Worm (Caenorhabditis elegans): Measurements from ENCODE around the gene lec-12.
"Not testable (repeated sequence)": the region's sequence is repeated elsewhere in the genome, so short reads cannot be mapped to it uniquely, and the experiment has no call there.

Gene lec-12

ce11 chrV:206814-207213, 2.6 kb downstream of the lec-12 start:
- TF ChIP-seq zip-8 (tag; optimal IDR thresholded peaks at IDR 0.05) (no peak), drap-1 (GFP tag; optimal IDR thresholded peaks at IDR 0.05) (no peak), lin-32 (GFP tag; optimal IDR thresholded peaks at IDR 0.05) (no peak)

ce11 chrV:211388-212168, 7.4 kb downstream of the lec-12 start:
- no peak for TF ChIP-seq drap-1 (GFP tag; optimal IDR thresholded peaks at IDR 0.05)
- TF ChIP-seq lin-32 (GFP tag; optimal IDR thresholded peaks at IDR 0.05), result no peak
- TF ChIP-seq unc-39 (tag; optimal IDR thresholded peaks at IDR 0.05), result no peak
- TF ChIP-seq nhr-76 (tag; optimal IDR thresholded peaks at IDR 0.05), result no peak
- TF ChIP-seq ceh-83 (GFP tag; optimal IDR thresholded peaks at IDR 0.05), result no peak
- no peak for TF ChIP-seq ztf-11 (tag; optimal IDR thresholded peaks at IDR 0.05)
- TF ChIP-seq ces-1 (GFP tag; optimal IDR thresholded peaks at IDR 0.05), result no peak
- no peak for TF ChIP-seq snpc-4 (tag; optimal IDR thresholded peaks at IDR 0.05)
- no peak for TF ChIP-seq M03D4.4 (tag; optimal IDR thresholded peaks at IDR 0.05)
- TF ChIP-seq lsy-2 (tag; optimal IDR thresholded peaks at IDR 0.05), result no peak
- TF ChIP-seq elt-1 (tag; optimal IDR thresholded peaks at IDR 0.05; ENCODE audit: borderline replicate concordance, insufficient read depth), result no peak
- no peak for TF ChIP-seq unc-62 (GFP tag; optimal IDR thresholded peaks at IDR 0.05)
- no peak for TF ChIP-seq ceh-43 (GFP tag; optimal IDR thresholded peaks at IDR 0.05)
- TF ChIP-seq mab-5 (tag; optimal IDR thresholded peaks at IDR 0.05), result no peak
- TF ChIP-seq nhr-12 (tag; optimal IDR thresholded peaks at IDR 0.05), result no peak

DNA sequence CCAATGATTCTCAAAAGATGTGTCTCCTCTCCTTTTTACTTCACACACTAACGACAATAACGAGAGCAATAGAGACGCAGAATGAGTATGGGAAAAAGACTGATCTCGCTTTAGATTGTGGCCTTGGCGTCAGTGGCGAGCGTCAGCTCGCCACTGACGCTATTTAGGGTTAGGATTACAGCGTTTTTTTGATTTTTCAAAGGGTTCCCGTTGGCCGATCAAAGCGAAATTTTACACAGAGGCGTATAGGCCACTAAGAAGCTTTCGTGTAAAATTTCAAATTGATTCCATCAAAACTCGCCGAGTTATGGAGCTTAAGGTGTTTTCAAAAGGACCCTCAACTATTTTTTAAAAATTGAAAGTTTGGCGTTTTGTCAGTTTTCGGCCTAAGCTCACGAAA, 8.5 kb downstream of the lec-12 start, which contains the start of gene DC2.5:
TSS of gene DC2.5 (minus strand) at position 101 of the 400 bp plus-strand sequence.
- TF ChIP-seq drap-1 (GFP tag; optimal IDR thresholded peaks at IDR 0.05); sem-2 (GFP tag; optimal IDR thresholded peaks at IDR 0.05); blmp-1 (tag; optimal IDR thresholded peaks at IDR 0.05): not testable (repeated sequence)

- TF ChIP-seq sptf-1 (tag; optimal IDR thresholded peaks at IDR 0.05) (no peak), tbx-8 (GFP tag; optimal IDR thresholded peaks at IDR 0.05) (no peak), nhr-28 (tag; optimal IDR thresholded peaks at IDR 0.05) (no peak), zip-8 (tag; optimal IDR thresholded peaks at IDR 0.05) (no peak), M03D4.4 (tag; optimal IDR thresholded peaks at IDR 0.05) (no peak), mep-1 (tag; optimal IDR thresholded peaks at IDR 0.05) (no peak), sem-2 (GFP tag; optimal IDR thresholded peaks at IDR 0.05) (no peak), ceh-39 (tag; optimal IDR thresholded peaks at IDR 0.05) (no peak), unc-120 (tag; optimal IDR thresholded peaks at IDR 0.05; ENCODE audit: poor library complexity, severe bottlenecking) (no peak), unc-39 (tag; optimal IDR thresholded peaks at IDR 0.05) (no peak), nhr-2 (tag; optimal IDR thresholded peaks at IDR 0.05) (no peak), bed-3 (GFP tag; optimal IDR thresholded peaks at IDR 0.05) (no peak), drap-1 (GFP tag; optimal IDR thresholded peaks at IDR 0.05) (no peak), blmp-1 (tag; optimal IDR thresholded peaks at IDR 0.05) (no peak), flh-1 (GFP tag; optimal IDR thresholded peaks at IDR 0.05) (no peak)
Observed at ce11 chrV:215697-216096, 11.5 kb downstream of the lec-12 start.

ce11 chrV:216847-217246, 12.7 kb downstream of the lec-12 start, which contains the start of gene srh-78:
srh-78 (plus strand) TSS chrV:217147.
- TF ChIP-seq ztf-11 (tag; optimal IDR thresholded peaks at IDR 0.05) (no peak), nhr-237 (tag; optimal IDR thresholded peaks at IDR 0.05) (no peak), nhr-2 (tag; optimal IDR thresholded peaks at IDR 0.05) (no peak), mab-5 (tag; optimal IDR thresholded peaks at IDR 0.05) (no peak), blmp-1 (tag; optimal IDR thresholded peaks at IDR 0.05) (no peak), elt-3 (tag; optimal IDR thresholded peaks at IDR 0.05) (no peak), elt-1 (tag; optimal IDR thresholded peaks at IDR 0.05; ENCODE audit: borderline replicate concordance, insufficient read depth) (no peak), nhr-12 (tag; optimal IDR thresholded peaks at IDR 0.05) (no peak), zip-8 (tag; optimal IDR thresholded peaks at IDR 0.05) (no peak), ceh-43 (GFP tag; optimal IDR thresholded peaks at IDR 0.05) (no peak), unc-120 (tag; optimal IDR thresholded peaks at IDR 0.05; ENCODE audit: poor library complexity, severe bottlenecking) (no peak), ces-1 (GFP tag; optimal IDR thresholded peaks at IDR 0.05) (no peak), drap-1 (GFP tag; optimal IDR thresholded peaks at IDR 0.05) (no peak), lsy-2 (tag; optimal IDR thresholded peaks at IDR 0.05) (no peak), lin-13 (tag; optimal IDR thresholded peaks at IDR 0.05) (no peak)
